Worm (Caenorhabditis elegans): ENCODE measurements around the gene H23N18.5.

- TF ChIP-seq aly-2 (tag; optimal IDR thresholded peaks at IDR 0.05) (no peak), lin-13 (GFP tag; optimal IDR thresholded peaks at IDR 0.05) (no peak), nhr-12 (tag; optimal IDR thresholded peaks at IDR 0.05) (no peak), ama-1 (optimal IDR thresholded peaks at IDR 0.05) (no peak), lin-39 (tag; optimal IDR thresholded peaks at IDR 0.05) (no peak), nhr-10 (tag; optimal IDR thresholded peaks at IDR 0.05) (no peak), unc-62 (GFP tag; optimal IDR thresholded peaks at IDR 0.05) (no peak)
These were observed 32.0 kb upstream of the H23N18.5 start, which contains the start of gene str-211 for ce11 chrV:4944219-4944618.

Measured in whole organism, L2 larva.